Worm (Caenorhabditis elegans) whole organism, L4 larva: ENCODE results near the gene T26H5.11.

ENCODE experiments used
- egl-27 ChIP-seq: sonication (generic microtip); optimal IDR thresholded peaks from 3 replicates; lab custom pipeline; 2017; ENCODE audit warnings: missing biosample characterization, missing genetic modification reagents, missing genetic modification characterization
- nhr-237 ChIP-seq: sonication (generic microtip); optimal IDR thresholded peaks from 2 replicates; lab custom pipeline; 2017; ENCODE audit warnings: missing biosample characterization, missing genetic modification characterization
- nhr-41 ChIP-seq: fragments of 200-800 bp; sonication (Bioruptor generic); IDR thresholded peaks from 2 replicates; pipeline ENCODE4 v1.3.6; 2022; ENCODE audit warnings: missing genetic modification reagents, missing genetic modification characterization, missing compliant biosample characterization
- ztf-11 ChIP-seq: fragments of 150-350 bp; optimal IDR thresholded peaks from 2 replicates; lab custom pipeline; 2014; ENCODE audit warnings: missing biosample characterization, missing genetic modification characterization

DNA sequence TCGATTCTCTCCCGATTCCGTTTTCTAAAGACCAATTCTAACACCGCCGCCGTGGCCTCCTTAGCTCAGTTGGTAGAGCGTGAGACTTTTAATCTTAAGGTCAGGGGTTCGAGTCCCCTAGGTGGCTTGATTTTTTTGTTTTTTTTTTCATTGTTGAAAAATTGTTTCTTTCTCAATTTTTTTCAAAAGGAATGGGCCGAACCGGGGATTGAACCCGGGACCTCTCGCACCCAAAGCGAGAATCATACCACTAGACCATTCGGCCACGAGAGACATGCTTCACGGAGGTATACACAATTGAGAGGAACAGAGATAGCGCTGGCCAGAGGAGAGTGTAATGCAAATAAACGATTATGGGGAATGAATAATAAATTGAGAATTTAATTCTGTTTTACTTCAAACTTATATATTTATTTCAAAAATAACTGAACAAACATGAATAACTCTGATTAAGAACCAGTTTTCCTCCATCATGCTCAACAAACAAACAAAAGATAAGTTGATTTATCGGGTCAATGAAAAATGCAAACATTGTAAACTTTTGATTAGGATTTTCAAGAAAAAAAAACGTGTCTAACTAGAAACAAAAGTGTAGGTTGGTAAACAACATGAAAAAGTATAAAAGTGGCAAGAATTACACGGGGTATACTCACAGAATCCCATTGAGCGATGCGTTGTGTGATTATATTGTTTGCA is 21.1 kb upstream of the T26H5.11 start, which contains the start of gene pqn-71:
- TF ChIP-seq ztf-11 (tag; lab: Kevin White, UChicago) (no peak), nhr-41 (GFP tag; lab: Robert Waterston, UW) (peak; percentile 91), nhr-237 (tag; lab: Kevin White, UChicago) (peak; percentile 46), egl-27 (tag; lab: Kevin White, UChicago) (no peak)
